Worm (Caenorhabditis elegans) whole organism, L1 larva: Measurements from ENCODE around the gene ets-5.

Experiments used
- C04F5.9 ChIP-seq: sonication (generic microtip); optimal IDR thresholded peaks from 2 replicates; lab custom pipeline; 2016; ENCODE audit warnings: missing genetic modification characterization, missing compliant biosample characterization
- C34B4.2 ChIP-seq: sonication (generic microtip); optimal IDR thresholded peaks from 2 replicates; lab custom pipeline; 2017; ENCODE audit warnings: mild to moderate bottlenecking, missing genetic modification characterization, missing compliant biosample characterization
- alr-1 ChIP-seq: fragments of 200-800 bp; sonication (Bioruptor generic); optimal IDR thresholded peaks from 2 replicates; lab custom pipeline; 2018; ENCODE audit warnings: borderline replicate concordance, mild to moderate bottlenecking, missing genetic modification characterization, missing compliant biosample characterization
- aly-2 ChIP-seq: fragments of 150-350 bp; optimal IDR thresholded peaks from 2 replicates; lab custom pipeline; 2014; ENCODE audit warnings: missing biosample characterization, missing genetic modification characterization
- ama-1 ChIP-seq: fragments of 150-350 bp; optimal IDR thresholded peaks from 2 replicates; lab custom pipeline; 2014
- ceh-88 ChIP-seq: fragments of 200-800 bp; sonication (Bioruptor generic); IDR thresholded peaks from 2 replicates; pipeline ENCODE4 v1.3.6; 2022; ENCODE audit warnings: missing genetic modification characterization, missing compliant biosample characterization
- ces-1 ChIP-seq: fragments of 150-350 bp; optimal IDR thresholded peaks from 2 replicates; lab custom pipeline; 2014; ENCODE audit warnings: missing biosample characterization, missing genetic modification reagents, missing genetic modification characterization
- dpl-1 ChIP-seq, 3 experiments: fragments of 150-350 bp in 2 of 3; sonication (generic microtip) in 1 of 3; optimal IDR thresholded peaks; 2 replicates each; lab custom pipeline; 2014 to 2017; ENCODE audit warnings: missing biosample characterization in 3 of 3, missing genetic modification characterization in 3 of 3, missing genetic modification reagents in 3 of 3
- dsc-1 ChIP-seq: sonication (generic microtip); optimal IDR thresholded peaks from 2 replicates; lab custom pipeline; 2016; ENCODE audit warnings: mild to moderate bottlenecking, missing genetic modification characterization, missing compliant biosample characterization
- efl-1 ChIP-seq, 4 experiments: fragments of 150-350 bp; optimal IDR thresholded peaks in 3 of 4; peaks in 1 of 4; 1 replicate in 1 of 4; 2 replicates in 3 of 4; lab custom pipeline; 2014; ENCODE audit warnings: missing biosample characterization in 2 of 4, missing genetic modification characterization in 2 of 4, missing genetic modification reagents in 2 of 4
- efl-3 ChIP-seq: fragments of 200-800 bp; sonication (Bioruptor generic); optimal IDR thresholded peaks from 2 replicates; lab custom pipeline; 2018; ENCODE audit warnings: mild to moderate bottlenecking, missing genetic modification characterization, missing compliant biosample characterization
- egl-13 ChIP-seq: sonication (generic microtip); optimal IDR thresholded peaks from 2 replicates; lab custom pipeline; 2016; ENCODE audit warnings: missing genotype, missing genetic modification reagents, missing genetic modification characterization, missing compliant biosample characterization
- elt-2 ChIP-seq: sonication (generic microtip); optimal IDR thresholded peaks from 2 replicates; lab custom pipeline; 2016; ENCODE audit warnings: missing genetic modification characterization, mild to moderate bottlenecking, inconsistent platforms, missing compliant biosample characterization, missing genetic modification reagents
- elt-3 ChIP-seq, 6 experiments: fragments of 150-350 bp in 1 of 6; sonication (generic microtip); optimal IDR thresholded peaks; 2 replicates each; lab custom pipeline; 2017 to 2018; ENCODE audit warnings: missing biosample characterization in 6 of 6, missing genetic modification characterization in 6 of 6, inconsistent platforms in 1 of 6
- ets-5 ChIP-seq: fragments of 200-800 bp; sonication (Bioruptor generic); IDR thresholded peaks from 2 replicates; pipeline ENCODE4 v1.3.6; 2022; ENCODE audit warnings: missing genetic modification characterization, missing compliant biosample characterization
- fkh-4 ChIP-seq: sonication (generic microtip); optimal IDR thresholded peaks from 2 replicates; lab custom pipeline; 2016; ENCODE audit warnings: missing compliant biosample characterization, missing genetic modification characterization, borderline replicate concordance
- fkh-8 ChIP-seq: sonication (generic microtip); optimal IDR thresholded peaks from 2 replicates; lab custom pipeline; 2016; ENCODE audit warnings: mild to moderate bottlenecking, missing genetic modification characterization, missing compliant biosample characterization
- grh-1 ChIP-seq: fragments of 200-800 bp; sonication (Bioruptor generic); IDR thresholded peaks from 2 replicates; pipeline ENCODE4 v1.3.6; 2022; ENCODE audit warnings: missing genetic modification reagents, missing genetic modification characterization, missing compliant biosample characterization
- irx-1 ChIP-seq: sonication (generic microtip); optimal IDR thresholded peaks from 2 replicates; lab custom pipeline; 2016; ENCODE audit warnings: missing genetic modification characterization, missing compliant biosample characterization
- jun-1 ChIP-seq: fragments of 150-350 bp; optimal IDR thresholded peaks from 2 replicates; lab custom pipeline; 2014; ENCODE audit warnings: missing biosample characterization, missing genetic modification reagents, missing genetic modification characterization
- lin-14 ChIP-seq: fragments of 200-800 bp; sonication (Bioruptor generic); optimal IDR thresholded peaks from 2 replicates; lab custom pipeline; 2018; ENCODE audit warnings: mild to moderate bottlenecking, missing genetic modification characterization, moderate library complexity, missing compliant biosample characterization
- lin-15B ChIP-seq: fragments of 150-350 bp; sonication (generic microtip); optimal IDR thresholded peaks from 3 replicates; lab custom pipeline; 2014; ENCODE audit warnings: missing biosample characterization, missing genetic modification characterization
- mab-9 ChIP-seq: fragments of 200-800 bp; sonication (Bioruptor generic); IDR thresholded peaks from 2 replicates; pipeline ENCODE4 v1.3.6; 2022; ENCODE audit warnings: missing genetic modification reagents, missing genetic modification characterization, missing compliant biosample characterization
- nhr-11 ChIP-seq: fragments of 150-350 bp; optimal IDR thresholded peaks from 2 replicates; lab custom pipeline; 2014; ENCODE audit warnings: missing biosample characterization, missing genetic modification characterization
- nhr-12 ChIP-seq: sonication (generic microtip); optimal IDR thresholded peaks from 2 replicates; lab custom pipeline; 2017; ENCODE audit warnings: missing biosample characterization, missing genetic modification characterization
- nhr-19 ChIP-seq: fragments of 200-800 bp; sonication (Bioruptor generic); conservative IDR thresholded peaks from 2 replicates; pipeline ENCODE4 v1.3.6; 2022; ENCODE audit warnings: missing genetic modification characterization, missing compliant biosample characterization
- nhr-28 ChIP-seq: fragments of 150-350 bp; optimal IDR thresholded peaks from 2 replicates; lab custom pipeline; 2014; ENCODE audit warnings: missing biosample characterization, missing genetic modification characterization
- nhr-47 ChIP-seq: sonication (generic microtip); optimal IDR thresholded peaks from 2 replicates; lab custom pipeline; 2016; ENCODE audit warnings: mild to moderate bottlenecking, missing genetic modification characterization, moderate library complexity, missing compliant biosample characterization
- nhr-71 ChIP-seq: sonication (generic microtip); optimal IDR thresholded peaks from 2 replicates; lab custom pipeline; 2016; ENCODE audit warnings: mild to moderate bottlenecking, missing genetic modification characterization, moderate library complexity, missing compliant biosample characterization
- nhr-76 ChIP-seq: sonication (generic microtip); optimal IDR thresholded peaks from 2 replicates; lab custom pipeline; 2017; ENCODE audit warnings: missing biosample characterization, missing genetic modification characterization
- nhr-77 ChIP-seq: fragments of 150-350 bp; optimal IDR thresholded peaks from 2 replicates; lab custom pipeline; 2014; ENCODE audit warnings: missing biosample characterization, missing genetic modification characterization
- nhr-85 ChIP-seq: sonication (generic microtip); peaks from one replicate; lab custom pipeline; 2016; ENCODE audit warnings: missing genetic modification characterization, inconsistent platforms, missing compliant biosample characterization
- nhr-90 ChIP-seq: sonication (generic microtip); optimal IDR thresholded peaks from 2 replicates; lab custom pipeline; 2016; ENCODE audit warnings: mild to moderate bottlenecking, missing genetic modification characterization, missing compliant biosample characterization; ENCODE audit not compliant: poor library complexity
- pqm-1 ChIP-seq: sonication (generic microtip); optimal IDR thresholded peaks from 3 replicates; lab custom pipeline; 2017; ENCODE audit warnings: missing biosample characterization, missing genetic modification characterization
- rnt-1 ChIP-seq: sonication (generic microtip); optimal IDR thresholded peaks from 2 replicates; lab custom pipeline; 2016; ENCODE audit warnings: mild to moderate bottlenecking, missing genetic modification characterization, moderate library complexity, missing compliant biosample characterization
- skn-1 ChIP-seq: fragments of 150-350 bp; optimal IDR thresholded peaks from 2 replicates; lab custom pipeline; 2014; ENCODE audit warnings: missing biosample characterization, missing genetic modification characterization
- snpc-4 ChIP-seq: fragments of 150-350 bp; optimal IDR thresholded peaks from 2 replicates; lab custom pipeline; 2014; ENCODE audit warnings: missing biosample characterization, missing genetic modification characterization
- sox-4 ChIP-seq: sonication (generic microtip); optimal IDR thresholded peaks from 2 replicates; lab custom pipeline; 2016; ENCODE audit warnings: missing genetic modification characterization, missing compliant biosample characterization
- sptf-1 ChIP-seq: fragments of 150-350 bp; optimal IDR thresholded peaks from 2 replicates; lab custom pipeline; 2014; ENCODE audit warnings: missing biosample characterization, missing genetic modification characterization
- sup-37 ChIP-seq: fragments of 200-800 bp; sonication (Bioruptor generic); optimal IDR thresholded peaks from 2 replicates; lab custom pipeline; 2018; ENCODE audit warnings: mild to moderate bottlenecking, missing genetic modification characterization, missing compliant biosample characterization
- swsn-7 ChIP-seq: sonication (generic microtip); optimal IDR thresholded peaks from 2 replicates; lab custom pipeline; 2016; ENCODE audit warnings: missing genetic modification characterization, missing compliant biosample characterization
- unc-86 ChIP-seq: sonication (generic microtip); optimal IDR thresholded peaks from 2 replicates; lab custom pipeline; 2016; ENCODE audit warnings: missing genetic modification characterization, missing compliant biosample characterization
- vab-15 ChIP-seq: sonication (generic microtip); optimal IDR thresholded peaks from 2 replicates; lab custom pipeline; 2017; ENCODE audit warnings: missing genotype, mild to moderate bottlenecking, missing genetic modification characterization, missing compliant biosample characterization
- xbp-1 ChIP-seq: sonication (generic microtip); optimal IDR thresholded peaks from 2 replicates; lab custom pipeline; 2016; ENCODE audit warnings: missing genetic modification characterization, missing compliant biosample characterization

Gene ets-5

DNA sequence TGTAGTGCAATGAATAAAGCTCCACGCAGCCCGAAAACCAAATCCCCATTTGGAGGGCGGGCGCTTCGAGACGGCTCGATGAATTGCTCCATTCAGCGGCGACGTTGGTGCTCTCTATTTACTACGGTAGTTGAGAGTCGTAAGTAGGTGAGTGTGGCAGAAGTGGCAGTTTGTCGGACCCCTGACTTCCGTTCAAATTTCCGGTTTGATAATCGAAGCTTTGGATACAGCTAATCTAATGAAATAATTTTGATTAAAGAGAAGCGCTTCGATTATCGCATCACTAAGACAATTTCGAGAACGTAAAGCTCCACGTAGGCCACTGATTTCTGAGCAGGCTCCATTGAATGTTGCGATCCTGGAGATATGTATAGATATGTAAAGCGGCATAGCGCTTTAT is at the start of gene ets-5:
Gene ets-5 (minus strand): TSS at position 32 of the 400 bp plus-strand sequence.
- TF ChIP-seq ets-5 (GFP tag; lab: Robert Waterston, UW) (peak; percentile 73; the same call in 1 of the 2 replicates), xbp-1 (tag; lab: Kevin White, UChicago) (no peak), nhr-19 (GFP tag; lab: Robert Waterston, UW) (no peak), egl-13 (tag; lab: Kevin White, UChicago) (peak; percentile 22), mab-9 (GFP tag; lab: Robert Waterston, UW) (no peak), ama-1 (lab: Kevin White, UChicago) (no peak), lin-15B (tag; lab: Kevin White, UChicago) (no peak), fkh-4 (tag; lab: Kevin White, UChicago) (no peak), jun-1 (tag; lab: Kevin White, UChicago) (no peak), sup-37 (GFP tag; lab: Kevin White, UChicago) (no peak), nhr-77 (tag; lab: Kevin White, UChicago) (no peak), fkh-8 (tag; lab: Kevin White, UChicago) (peak; percentile 17), C34B4.2 (tag; lab: Kevin White, UChicago) (no peak), grh-1 (GFP tag; lab: Robert Waterston, UW) (no peak), vab-15 (tag; lab: Kevin White, UChicago) (no peak), C04F5.9 (no peak)

DNA sequence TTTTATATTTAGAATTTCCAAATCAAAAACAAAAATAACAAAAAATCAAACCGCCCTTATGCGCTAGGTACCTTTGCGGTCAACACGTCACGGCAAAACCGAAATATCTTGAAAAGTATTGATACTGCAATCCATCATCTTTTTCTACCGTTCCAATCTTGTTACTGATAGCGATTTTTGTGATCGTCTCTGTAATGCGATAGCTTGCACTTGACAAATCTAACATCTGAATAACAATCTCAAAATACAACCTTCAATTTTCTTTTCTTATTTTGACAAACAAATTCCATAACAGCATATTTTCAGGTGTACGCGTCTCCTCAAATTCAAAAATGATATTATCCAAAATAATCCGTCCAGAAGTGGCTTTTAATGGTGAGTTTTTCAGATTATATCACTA is 49.7 kb upstream of the ets-5 start, which contains the start of gene tbc-7:
Gene tbc-7 (plus strand): TSS at position 301 of the 400 bp plus-strand sequence.
- TF ChIP-seq skn-1 (tag; lab: Kevin White, UChicago) (no peak), efl-1 (optimal IDR thresholded peaks at IDR 0.05; lab: Kevin White, UChicago) (no peak), efl-1 (GFP tag; optimal IDR thresholded peaks at IDR 0.05 in 1 of 2; lab: Kevin White, UChicago) (no peak), elt-2 (tag; lab: Kevin White, UChicago) (no peak)
- TF ChIP-seq, all 84 proteins: peak for 0

DNA sequence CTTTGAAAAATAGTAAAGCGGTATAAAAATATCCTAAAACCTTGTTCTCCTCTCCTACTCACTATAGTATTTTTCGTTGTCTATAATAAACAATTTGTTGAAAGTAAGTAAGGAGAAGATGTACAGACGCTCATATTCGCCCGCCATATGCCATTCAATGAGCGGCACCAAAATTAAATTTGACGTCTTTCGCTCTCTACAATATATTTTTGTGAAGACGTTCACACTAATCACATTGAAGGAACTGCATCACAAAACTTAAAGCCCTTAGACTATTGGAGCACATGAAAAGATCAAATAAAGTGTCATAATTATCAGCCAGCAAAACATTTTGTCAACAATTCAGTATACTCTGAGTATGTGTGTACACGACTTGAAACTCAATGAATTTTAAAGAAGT is 47.4 kb upstream of the ets-5 start:
- no peak for TF ChIP-seq skn-1 (tag; lab: Kevin White, UChicago)
- no peak for TF ChIP-seq efl-3 (GFP tag; lab: Kevin White, UChicago)
- TF ChIP-seq pqm-1 (tag; lab: Kevin White, UChicago): no peak
- no peak for TF ChIP-seq alr-1 (tag; lab: Kevin White, UChicago)
- no peak for TF ChIP-seq aly-2 (tag; lab: Kevin White, UChicago)
- no peak for TF ChIP-seq unc-86 (tag; lab: Kevin White, UChicago)
- TF ChIP-seq nhr-90: no peak
- TF ChIP-seq sox-4 (tag; lab: Kevin White, UChicago): no peak
- TF ChIP-seq nhr-12: no peak
- TF ChIP-seq elt-3 (tag; optimal IDR thresholded peaks at IDR 0.05; lab: Kevin White, UChicago): no peak
- no peak for TF ChIP-seq ceh-88 (GFP tag; lab: Robert Waterston, UW)
- no peak for TF ChIP-seq swsn-7 (tag; lab: Kevin White, UChicago)
- no peak for TF ChIP-seq sptf-1
- TF ChIP-seq dpl-1 (GFP tag; optimal IDR thresholded peaks at IDR 0.05; lab: Kevin White, UChicago): no peak
- TF ChIP-seq nhr-28: no peak
- TF ChIP-seq rnt-1 (tag; lab: Kevin White, UChicago): no peak
- TF ChIP-seq nhr-11 (tag; lab: Kevin White, UChicago): no peak
- TF ChIP-seq nhr-76 (tag; lab: Kevin White, UChicago): no peak
- TF ChIP-seq lin-14 (GFP tag; lab: Kevin White, UChicago): no peak
- no peak for TF ChIP-seq snpc-4

DNA sequence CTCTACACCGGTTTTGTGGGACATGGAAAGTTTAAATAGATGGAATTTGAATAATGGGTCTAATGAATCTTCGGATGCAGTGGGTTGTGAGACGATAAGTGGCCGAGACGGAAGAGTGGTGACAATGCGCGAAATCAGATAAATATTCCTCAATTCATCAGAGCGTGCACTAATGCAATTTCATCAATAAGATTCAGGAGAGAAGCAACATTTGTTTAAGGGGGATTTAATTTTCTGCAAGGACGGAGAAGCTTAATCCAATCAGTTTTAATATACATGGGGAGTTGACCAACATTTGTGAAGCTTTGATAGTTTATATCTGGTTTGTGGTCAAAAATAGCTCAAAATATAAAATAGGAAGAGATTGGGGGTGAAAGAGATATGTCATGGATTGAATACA is 45.1 kb upstream of the ets-5 start:
- TF ChIP-seq nhr-85 (tag; lab: Kevin White, UChicago) (peak; percentile 10), sup-37 (GFP tag; lab: Kevin White, UChicago) (no peak), lin-14 (GFP tag; lab: Kevin White, UChicago) (peak; percentile 55), dsc-1 (peak; percentile 15), nhr-71 (tag; lab: Kevin White, UChicago) (peak; percentile 4), egl-13 (tag; lab: Kevin White, UChicago) (peak; percentile 43), irx-1 (no peak), elt-3 (tag; optimal IDR thresholded peaks at IDR 0.05; lab: Kevin White, UChicago) (no peak), nhr-47 (tag; lab: Kevin White, UChicago) (peak; percentile 10), ces-1 (GFP tag; lab: Kevin White, UChicago) (peak; percentile 89)
